Worm (Caenorhabditis elegans): ENCODE results near the gene fmo-1.

The fmo-1 gene

ce11 chrIV:10705176-10705575 lies 43.5 kb downstream of the fmo-1 start, which contains the start of gene R102.10:
Gene R102.10 (plus strand): TSS chrIV:10705476.
- no peak for TF ChIP-seq ama-1 (optimal IDR thresholded peaks at IDR 0.05)

- TF ChIP-seq jun-1 (tag; optimal IDR thresholded peaks at IDR 0.05) (no peak), fkh-2 (tag; optimal IDR thresholded peaks at IDR 0.05) (no peak), pha-4 (tag; optimal IDR thresholded peaks at IDR 0.05) (no peak), lsy-12 (tag; optimal IDR thresholded peaks at IDR 0.05) (no peak), nhr-11 (tag; optimal IDR thresholded peaks at IDR 0.05) (no peak), hmg-11 (tag; optimal IDR thresholded peaks at IDR 0.05) (no peak), ceh-28 (tag; optimal IDR thresholded peaks at IDR 0.05) (no peak), nhr-23 (tag; optimal IDR thresholded peaks at IDR 0.05) (no peak), mdl-1 (tag; optimal IDR thresholded peaks at IDR 0.05) (no peak)
Observed at ce11 chrIV:10706090-10706489, 44.4 kb downstream of the fmo-1 start, which contains the start of gene R102.6. Gene R102.6 (minus strand): TSS chrIV:10706190.

DNA sequence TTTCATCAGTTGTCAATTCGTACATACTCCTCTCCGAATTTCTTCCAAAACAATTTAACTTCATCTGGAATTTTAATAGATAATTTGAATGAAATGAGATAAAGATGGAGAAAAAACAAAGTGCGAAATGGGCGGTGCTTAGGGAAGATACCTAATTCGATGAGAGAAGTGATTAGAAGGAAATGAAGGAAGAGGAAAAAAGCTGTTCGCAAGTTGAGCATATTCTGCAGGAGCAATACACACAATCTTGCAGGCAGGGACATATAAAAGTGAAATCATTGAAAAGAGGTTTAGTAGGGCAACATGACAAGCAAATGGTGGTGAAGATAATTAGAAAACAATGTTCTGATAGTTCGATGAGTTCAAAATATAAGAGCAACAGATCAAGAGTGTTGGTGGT lies 50.1 kb downstream of the fmo-1 start, which contains the start of gene glb-21:
Gene glb-21, minus strand, starts transcription at position 66 of the 400 bp plus-strand sequence.
- no peak for TF ChIP-seq sea-2 (GFP tag; optimal IDR thresholded peaks at IDR 0.05)
- no peak for TF ChIP-seq pqm-1 (tag; optimal IDR thresholded peaks at IDR 0.05)
- TF ChIP-seq nhr-25 (tag; optimal IDR thresholded peaks at IDR 0.05): no peak
- TF ChIP-seq ceh-82 (tag; optimal IDR thresholded peaks at IDR 0.05): no peak
- no peak for TF ChIP-seq mml-1 (tag; optimal IDR thresholded peaks at IDR 0.05)
- TF ChIP-seq fos-1 (tag; optimal IDR thresholded peaks at IDR 0.05): no peak
- no peak for TF ChIP-seq lsy-12 (tag; optimal IDR thresholded peaks at IDR 0.05)
- TF ChIP-seq tbx-2 (tag; optimal IDR thresholded peaks at IDR 0.05): no peak
- no peak for TF ChIP-seq eor-1 (tag; optimal IDR thresholded peaks at IDR 0.05)
